Fruit fly (Drosophila melanogaster): Measurements from ENCODE around the gene Pex12.

Pex12 gene

DNA sequence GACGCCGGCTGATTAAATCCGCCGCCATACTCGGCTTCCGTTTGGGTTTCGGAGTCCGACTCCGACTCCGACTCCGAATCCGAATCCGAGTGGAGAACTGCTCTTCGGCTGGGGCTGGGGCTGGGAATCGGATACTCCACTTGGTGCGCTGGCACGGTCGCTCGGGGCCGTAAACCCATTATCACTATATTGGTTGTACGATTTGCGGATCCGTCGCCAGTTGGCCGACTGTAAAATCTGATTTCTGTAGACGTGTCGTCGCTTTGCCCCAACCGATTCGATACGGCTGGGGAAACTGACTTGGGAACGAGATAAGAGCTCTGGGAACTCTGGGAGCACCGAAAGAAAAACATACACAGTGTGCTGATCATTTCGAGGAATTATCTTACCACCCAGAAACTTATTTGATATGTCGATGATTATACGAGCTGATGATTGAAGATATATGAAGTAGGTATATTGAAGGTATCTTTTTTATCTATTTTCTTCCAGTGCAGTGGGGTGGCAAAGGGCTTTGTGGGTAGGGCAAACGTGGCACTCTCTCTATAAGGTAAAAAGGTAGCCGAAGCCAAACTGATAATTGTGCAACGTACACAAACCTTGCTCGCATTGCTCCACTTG, 42.2 kb downstream of the Pex12 start (continued):
- TF ChIP-seq Neu2 (GFP tag; optimal IDR thresholded peaks at IDR 0.05; ENCODE audit: borderline replicate concordance) (no peak), Asciz (GFP tag; optimal IDR thresholded peaks at IDR 0.05) (peak; percentile 45), dan (GFP tag; IDR thresholded peaks at IDR 0.05) (no peak), CG11093 (GFP tag; IDR thresholded peaks at IDR 0.05) (peak; percentile 50; the same call in 2 of the 3 replicates), PHDP (tag; optimal IDR thresholded peaks at IDR 0.05) (peak; percentile 63), CG3847 (GFP tag; IDR thresholded peaks at IDR 0.05) (peak; percentile 51; the same call in 1 of the 2 replicates), maf-S (GFP tag; optimal IDR thresholded peaks at IDR 0.05) (peak; percentile 8), Bdp1 (GFP tag; optimal IDR thresholded peaks at IDR 0.05) (peak; percentile 14), CG10267 (tag; optimal IDR thresholded peaks at IDR 0.05) (peak; percentile 41), fd96Cb (tag; optimal IDR thresholded peaks at IDR 0.05) (peak; percentile 60), Side (GFP tag; optimal IDR thresholded peaks at IDR 0.05) (peak; percentile 8), Trl (optimal IDR thresholded peaks at IDR 0.05) (no peak), Trl (GFP tag; optimal IDR thresholded peaks at IDR 0.05) (peak; percentile 33), Aef1 (GFP tag; IDR thresholded peaks at IDR 0.05) (peak; percentile 57; the same call in 2 of the 3 replicates), CG10209 (GFP tag; optimal IDR thresholded peaks at IDR 0.05) (peak; percentile 47), pnt (GFP tag; optimal IDR thresholded peaks at IDR 0.05) (peak; percentile 55), CrebB (tag; optimal IDR thresholded peaks at IDR 0.05) (peak; percentile 16), Atf6 (GFP tag; IDR thresholded peaks at IDR 0.05) (peak; percentile 75; the same call in 1 of the 2 replicates), sisA (GFP tag; IDR thresholded peaks at IDR 0.05) (peak; percentile 76), Hr78 (GFP tag; optimal IDR thresholded peaks at IDR 0.05) (peak in 1 of 2 experiments; percentile 92), Dip3 (GFP tag; optimal IDR thresholded peaks at IDR 0.05) (peak; percentile 11), CG33213 (GFP tag; optimal IDR thresholded peaks at IDR 0.05) (peak; percentile 4), CG15514 (GFP tag; optimal IDR thresholded peaks at IDR 0.05) (peak; percentile 13), Xrp1 (GFP tag; IDR thresholded peaks at IDR 0.05) (peak; percentile 64; the same call in 1 of the 2 replicates), CG11398 (GFP tag; optimal IDR thresholded peaks at IDR 0.05) (peak; percentile 9), Mrtf (GFP tag; IDR thresholded peaks at IDR 0.05) (peak; percentile 44; the same call in 1 of the 3 replicates), CG17385 (GFP tag; optimal IDR thresholded peaks at IDR 0.05) (peak; percentile 72), Nf-YB (GFP tag; optimal IDR thresholded peaks at IDR 0.05) (no peak), ewg (GFP tag; optimal IDR thresholded peaks at IDR 0.05) (peak; percentile 51), ap (GFP tag; IDR thresholded peaks at IDR 0.05) (peak; percentile 59; the same call in 1 of the 2 replicates), CG9817 (tag; optimal IDR thresholded peaks at IDR 0.05) (peak; percentile 50), CG18262 (tag; optimal IDR thresholded peaks at IDR 0.05) (peak; percentile 46), disco-r (GFP tag; optimal IDR thresholded peaks at IDR 0.05) (peak; percentile 57), org-1 (GFP tag; optimal IDR thresholded peaks at IDR 0.05) (peak; percentile 38), zfh1 (GFP tag; IDR thresholded peaks at IDR 0.05) (peak; percentile 56; the same call in 1 of the 3 replicates), CG2116 (GFP tag; optimal IDR thresholded peaks at IDR 0.05) (peak; percentile 7), Hey (tag; optimal IDR thresholded peaks at IDR 0.05) (no peak), E2f2 (GFP tag; IDR thresholded peaks at IDR 0.05) (peak; percentile 47; the same call in 1 of the 2 replicates), vfl (GFP tag; optimal IDR thresholded peaks at IDR 0.05) (peak; percentile 1), Gug (GFP tag; IDR thresholded peaks at IDR 0.05) (peak; percentile 28; the same call in 2 of the 4 replicates), pan (optimal IDR thresholded peaks at IDR 0.05) (no peak), pan (GFP tag; optimal IDR thresholded peaks at IDR 0.05 in 1 of 2, IDR thresholded peaks at IDR 0.05 in 1 of 2) (peak in 1 of 2 experiments; percentile 56), CG15073 (GFP tag; optimal IDR thresholded peaks at IDR 0.05) (no peak), Sox100B (GFP tag; optimal IDR thresholded peaks at IDR 0.05) (peak; percentile 12), onecut (GFP tag; IDR thresholded peaks at IDR 0.05) (0 out of 2 replicates have a peak, but pooled peaks have one; percentile 13), CG31224 (GFP tag; IDR thresholded peaks at IDR 0.05) (peak; percentile 36; the same call in 1 of the 2 replicates), CG3995 (GFP tag; optimal IDR thresholded peaks at IDR 0.05) (no peak), C15 (GFP tag; IDR thresholded peaks at IDR 0.05) (no peak), HHEX (GFP tag; optimal IDR thresholded peaks at IDR 0.05) (peak; percentile 30), ara (GFP tag; IDR thresholded peaks at IDR 0.05) (peak; percentile 49; the same call in 1 of the 2 replicates)
